Worm (Caenorhabditis elegans) whole organism, midembryonic: Measurements from ENCODE around the gene faah-5.
A peak's percentile ranks its signal among the peaks of the same experiment; 100 is the strongest.

ENCODE experiments used
- T22C8.4 ChIP-seq: fragments of 200-800 bp; sonication (Bioruptor generic); IDR thresholded peaks from 2 replicates; pipeline ENCODE4 v1.3.6; 2022; ENCODE audit warnings: missing genetic modification characterization, missing compliant biosample characterization
- cog-1 ChIP-seq: sonication (generic microtip); optimal IDR thresholded peaks from 2 replicates; lab custom pipeline; 2016; ENCODE audit warnings: missing genetic modification characterization, missing compliant biosample characterization
- flt-1 ChIP-seq: fragments of 200-800 bp; sonication (Bioruptor generic); IDR thresholded peaks from 2 replicates; pipeline ENCODE4 v1.3.6; 2022; ENCODE audit warnings: missing genetic modification characterization, missing compliant biosample characterization
- klf-2 ChIP-seq: fragments of 200-800 bp; sonication (Bioruptor generic); conservative IDR thresholded peaks from 2 replicates; pipeline ENCODE4 v1.3.6; 2022; ENCODE audit warnings: missing genetic modification reagents, missing genetic modification characterization, missing compliant biosample characterization
- med-1 ChIP-seq: sonication (generic microtip); optimal IDR thresholded peaks from 2 replicates; lab custom pipeline; 2017; ENCODE audit warnings: missing genetic modification characterization, mild to moderate bottlenecking, missing compliant biosample characterization, antibody characterized with exemption, missing genetic modification reagents; ENCODE audit not compliant: insufficient read depth
- ref-1 ChIP-seq: fragments of 200-800 bp; sonication (Bioruptor generic); conservative IDR thresholded peaks from 2 replicates; pipeline ENCODE4 v1.3.6; 2022; ENCODE audit warnings: missing genetic modification reagents, missing genetic modification characterization, missing compliant biosample characterization
- tab-1 ChIP-seq: fragments of 200-800 bp; sonication (Bioruptor generic); IDR thresholded peaks from 2 replicates; pipeline ENCODE4 v1.3.6; 2022; ENCODE audit warnings: missing genetic modification characterization, missing compliant biosample characterization
- ztf-23 ChIP-seq: fragments of 200-800 bp; sonication (Bioruptor generic); IDR thresholded peaks from 2 replicates; pipeline ENCODE4 v1.3.6; 2022; ENCODE audit warnings: missing genetic modification reagents, missing genetic modification characterization, missing compliant biosample characterization
- ztf-29 ChIP-seq: fragments of 200-800 bp; sonication (Bioruptor generic); IDR thresholded peaks from 2 replicates; pipeline ENCODE4 v1.3.6; 2022; ENCODE audit warnings: missing genetic modification reagents, missing genetic modification characterization, missing compliant biosample characterization

The faah-5 gene

DNA sequence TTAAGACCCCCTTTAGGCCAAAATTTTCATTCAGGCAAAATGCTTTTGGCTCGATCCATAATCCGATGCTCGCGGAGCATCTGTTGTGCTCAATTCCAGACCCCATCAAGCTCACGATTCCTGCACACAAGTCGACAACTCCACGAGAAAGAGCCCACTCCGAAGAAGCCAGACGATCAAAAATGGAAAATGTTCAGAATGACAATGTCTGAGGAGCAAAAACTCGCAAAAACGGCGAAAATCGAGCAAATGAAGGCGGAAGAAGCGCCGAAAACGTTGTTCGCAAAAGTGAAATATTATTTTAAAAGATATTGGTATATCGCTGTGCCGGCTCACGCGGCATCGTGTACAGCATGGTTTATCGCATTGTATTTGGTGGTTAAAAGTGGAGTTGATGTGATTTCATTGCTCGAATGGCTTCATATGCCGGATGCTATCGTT, 30.4 kb upstream of the faah-5 start, which contains the start of gene Y56A3A.22:
Gene Y56A3A.22 (plus strand): TSS at position 35 of the 441 bp plus-strand sequence.
- 0 out of 2 replicates have a peak, but pooled peaks have one; percentile 34 for TF ChIP-seq flt-1 (GFP tag; lab: Robert Waterston, UW)
- TF ChIP-seq cog-1 (tag; lab: Kevin White, UChicago), result no peak

DNA sequence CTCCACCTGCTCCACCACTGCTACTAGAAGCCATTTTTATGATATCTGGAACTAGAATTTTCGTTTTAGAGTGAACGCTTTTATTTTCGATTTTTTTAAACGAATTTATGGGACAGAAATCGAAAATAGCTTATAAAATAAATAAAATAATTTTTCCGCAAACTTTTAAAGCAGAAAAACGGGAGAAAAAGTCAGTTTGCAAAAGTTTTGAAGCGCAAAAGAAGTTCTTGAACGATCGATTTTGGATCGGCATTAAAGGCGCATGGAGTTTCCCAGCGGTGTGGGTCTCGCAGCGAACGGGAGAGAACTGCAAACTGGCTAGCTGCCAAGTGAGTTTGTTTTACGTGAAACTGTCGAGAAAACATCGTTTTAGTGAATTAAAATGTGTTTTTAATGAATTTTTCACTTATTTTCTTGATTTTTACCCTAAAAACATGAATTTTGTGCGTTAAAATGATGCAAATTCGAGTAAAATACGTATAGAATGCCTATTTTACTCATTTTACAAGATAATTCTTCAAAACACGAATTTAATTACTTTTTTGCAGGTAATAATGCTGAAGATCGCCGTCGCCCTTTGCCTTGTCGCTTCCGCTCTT, 29.1 kb upstream of the faah-5 start, which contains the start of the genes ccf-1 and trap-4:
Gene ccf-1 (minus strand): TSS at position 51 of the 599 bp plus-strand sequence.
Gene trap-4 (plus strand): TSS at position 549 of the 599 bp plus-strand sequence.
- TF ChIP-seq T22C8.4 (GFP tag; lab: Robert Waterston, UW) (0 out of 2 replicates have a peak, but pooled peaks have one; percentile 15), flt-1 (GFP tag; lab: Robert Waterston, UW) (no peak)

DNA sequence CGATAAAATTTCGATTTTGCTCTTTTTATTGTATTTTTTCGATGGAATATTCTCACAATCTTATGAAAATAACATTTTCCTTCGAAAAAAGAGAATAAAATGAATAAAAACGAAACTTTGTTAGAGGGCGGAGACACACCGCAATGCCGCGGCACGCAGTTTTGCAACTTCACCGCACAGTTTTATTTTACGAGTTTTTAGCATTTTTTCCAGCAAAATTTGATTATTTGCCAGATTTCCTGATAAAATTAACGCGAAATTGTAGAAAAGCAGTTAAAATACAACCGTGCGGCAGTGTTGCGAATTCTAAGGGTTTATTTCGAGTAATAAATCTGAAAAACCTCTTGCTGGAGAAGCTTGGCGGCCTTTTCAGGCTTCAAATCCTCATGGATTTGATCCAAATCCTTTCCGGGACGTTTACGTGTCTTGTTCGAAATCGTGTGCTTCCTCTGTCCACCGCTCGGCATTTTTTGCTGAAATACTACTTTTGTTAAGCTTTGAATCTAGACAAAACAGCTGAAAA, 27.1 kb upstream of the faah-5 start, which contains the start of gene znf-593:
Gene znf-593 (minus strand): TSS at position 473 of the 523 bp plus-strand sequence.
- TF ChIP-seq flt-1 (GFP tag; lab: Robert Waterston, UW) (peak; percentile 72; the same call in 1 of the 2 replicates), cog-1 (tag; lab: Kevin White, UChicago) (no peak), med-1 (GFP tag; lab: Kevin White, UChicago) (no peak), klf-2 (GFP tag; lab: Robert Waterston, UW) (no peak), ref-1 (GFP tag; lab: Robert Waterston, UW) (no peak), tab-1 (no peak), T22C8.4 (GFP tag; lab: Robert Waterston, UW) (no peak)

DNA sequence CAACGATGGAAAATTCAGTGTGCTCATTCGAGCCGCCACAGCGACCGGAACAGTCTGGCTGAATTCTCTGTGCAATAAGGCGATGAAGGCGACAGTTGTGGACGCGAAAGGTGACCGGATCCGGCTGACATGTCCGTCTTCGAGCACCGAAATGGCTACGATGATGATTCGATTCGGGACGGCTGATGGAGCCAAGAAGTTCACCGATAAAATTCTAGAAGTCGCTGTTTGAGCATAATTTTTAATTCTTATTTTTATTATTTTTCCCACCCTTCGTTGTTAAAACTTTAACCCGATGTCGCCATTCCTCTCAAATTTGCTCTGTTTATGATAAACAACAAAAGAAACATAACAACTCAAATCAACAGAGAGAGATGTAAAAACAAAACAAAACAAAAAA, 26.3 kb upstream of the faah-5 start:
- TF ChIP-seq tab-1, result no peak
- TF ChIP-seq med-1 (GFP tag; lab: Kevin White, UChicago), result no peak
- TF ChIP-seq klf-2 (GFP tag; lab: Robert Waterston, UW), result no peak
- TF ChIP-seq ztf-29 (GFP tag; lab: Robert Waterston, UW), result no peak
- TF ChIP-seq ref-1 (GFP tag; lab: Robert Waterston, UW), result no peak
- TF ChIP-seq flt-1 (GFP tag; lab: Robert Waterston, UW), result no peak
- TF ChIP-seq ztf-23 (GFP tag; lab: Robert Waterston, UW), result no peak
- no peak for TF ChIP-seq T22C8.4 (GFP tag; lab: Robert Waterston, UW)

DNA sequence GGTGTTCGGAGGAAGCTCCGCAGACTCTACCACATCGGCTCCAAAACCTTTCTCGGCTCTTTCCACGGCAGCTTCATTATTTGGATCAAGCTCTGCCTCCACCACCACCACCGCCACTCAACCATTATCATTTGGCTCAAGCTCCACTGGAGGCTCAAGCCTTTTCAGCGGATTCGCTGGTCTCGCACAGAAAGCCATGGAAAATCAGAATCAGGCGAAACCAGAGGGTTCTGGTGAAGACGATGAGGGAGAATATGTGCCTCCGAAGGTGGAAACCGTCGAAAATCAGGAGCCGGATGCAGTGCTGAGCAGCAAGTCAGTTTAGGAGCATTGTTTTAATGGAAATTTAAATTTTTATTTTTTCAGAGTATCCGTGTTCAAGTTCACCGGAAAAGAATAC, 25.9 kb upstream of the faah-5 start:
- no peak for TF ChIP-seq tab-1
- no peak for TF ChIP-seq flt-1 (GFP tag; lab: Robert Waterston, UW)
- no peak for TF ChIP-seq T22C8.4 (GFP tag; lab: Robert Waterston, UW)
- no peak for TF ChIP-seq ztf-29 (GFP tag; lab: Robert Waterston, UW)
- TF ChIP-seq ztf-23 (GFP tag; lab: Robert Waterston, UW), result no peak
- TF ChIP-seq ref-1 (GFP tag; lab: Robert Waterston, UW), result no peak
- no peak for TF ChIP-seq klf-2 (GFP tag; lab: Robert Waterston, UW)
- no peak for TF ChIP-seq cog-1 (tag; lab: Kevin White, UChicago)
- TF ChIP-seq med-1 (GFP tag; lab: Kevin White, UChicago), result no peak

DNA sequence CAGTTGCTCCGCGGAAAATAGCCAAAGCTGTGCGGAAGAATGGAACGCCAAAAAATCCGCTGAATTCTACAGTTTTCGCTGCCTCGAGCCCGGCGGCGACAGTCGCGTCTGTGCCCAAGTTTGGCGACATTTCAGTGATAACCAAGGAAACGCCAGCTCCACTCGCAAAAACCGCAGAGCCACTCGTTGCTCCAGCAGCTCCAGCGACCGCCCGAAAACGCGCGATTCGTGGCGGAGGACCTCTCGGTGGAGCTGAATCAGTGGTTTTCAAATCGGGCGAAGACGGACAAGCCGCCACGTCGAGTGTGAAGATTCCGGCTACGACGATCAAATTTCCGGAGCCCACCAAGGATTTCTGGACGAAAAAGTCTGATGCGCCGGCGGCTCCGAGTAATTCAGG, 25.0 kb upstream of the faah-5 start:
- no peak for TF ChIP-seq klf-2 (GFP tag; lab: Robert Waterston, UW)
- no peak for TF ChIP-seq T22C8.4 (GFP tag; lab: Robert Waterston, UW)
- TF ChIP-seq ref-1 (GFP tag; lab: Robert Waterston, UW), result no peak
- TF ChIP-seq cog-1 (tag; lab: Kevin White, UChicago), result no peak
- TF ChIP-seq flt-1 (GFP tag; lab: Robert Waterston, UW), result no peak
- TF ChIP-seq tab-1, result no peak
- TF ChIP-seq ztf-29 (GFP tag; lab: Robert Waterston, UW), result no peak
- TF ChIP-seq ztf-23 (GFP tag; lab: Robert Waterston, UW), result no peak
- TF ChIP-seq med-1 (GFP tag; lab: Kevin White, UChicago), result no peak

DNA sequence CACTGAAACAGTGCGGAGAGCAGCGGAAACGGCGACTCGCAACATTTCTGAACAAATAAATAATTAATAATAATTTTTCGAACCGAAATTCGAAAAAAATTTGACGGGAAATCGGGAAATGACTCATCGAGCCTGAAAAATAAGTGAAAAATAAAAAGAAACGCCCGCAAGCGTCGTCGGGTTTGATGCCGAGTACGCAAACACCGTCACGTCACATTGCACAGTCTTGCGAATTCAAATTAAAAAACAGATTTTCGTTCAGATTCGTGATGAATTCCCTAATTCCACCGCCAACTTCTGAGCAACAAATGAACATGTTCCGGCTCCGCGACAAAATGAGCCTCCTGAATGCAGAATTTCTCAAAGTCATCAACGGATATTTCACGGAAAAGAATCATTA, 24.4 kb upstream of the faah-5 start, which contains the start of the genes ndab-1 and npp-16:
Gene ndab-1 (minus strand): TSS at position 47 of the 400 bp plus-strand sequence.
Gene npp-16 (plus strand): TSS at position 263 of the 400 bp plus-strand sequence.
- TF ChIP-seq flt-1 (GFP tag; lab: Robert Waterston, UW) (0 out of 2 replicates have a peak, but pooled peaks have one; percentile 36), ztf-29 (GFP tag; lab: Robert Waterston, UW) (no peak)

DNA sequence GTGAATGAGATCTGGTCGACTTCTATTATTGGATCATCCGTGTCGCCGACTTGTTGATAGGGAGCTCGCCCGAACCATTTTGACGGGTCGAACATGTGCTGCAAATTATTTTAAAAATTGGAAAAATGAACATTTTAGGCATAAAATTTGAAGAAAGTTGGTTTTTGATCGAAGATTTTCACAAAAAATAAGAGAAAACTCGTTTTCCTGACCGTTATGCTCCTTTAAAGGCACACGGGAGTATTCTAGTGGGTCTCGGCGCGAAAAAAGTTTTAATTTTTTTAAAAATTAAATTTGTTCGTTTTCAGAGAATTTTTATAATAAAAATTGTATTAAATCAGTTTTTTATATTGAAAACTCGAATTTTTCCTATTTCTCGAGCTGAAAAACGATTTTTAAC, 23.0 kb upstream of the faah-5 start, which contains the start of gene Y56A3A.16:
Gene Y56A3A.16 (minus strand): TSS at position 101 of the 400 bp plus-strand sequence.
- no peak for TF ChIP-seq ref-1 (GFP tag; lab: Robert Waterston, UW)
- TF ChIP-seq flt-1 (GFP tag; lab: Robert Waterston, UW), result no peak

DNA sequence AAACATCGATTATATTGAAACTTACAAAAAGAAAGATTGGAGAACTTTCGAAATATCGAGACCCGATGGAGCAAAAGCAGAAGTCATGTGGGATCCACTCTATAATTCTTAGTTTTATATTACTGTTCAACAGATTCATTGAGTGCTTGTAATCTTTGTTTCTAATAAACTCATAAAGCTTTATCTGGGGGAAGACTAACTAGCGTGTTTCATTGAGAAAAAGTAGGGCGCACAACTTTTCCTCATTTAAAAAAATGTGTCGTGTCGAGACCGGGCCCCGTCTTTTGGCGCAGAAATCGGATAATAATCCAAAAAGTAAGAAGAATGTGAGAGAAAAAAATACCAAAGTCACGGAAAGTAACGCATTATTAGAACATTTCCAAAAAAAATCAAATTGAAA, 18.5 kb upstream of the faah-5 start, which contains the start of gene faah-4:
Gene faah-4 (minus strand): TSS at position 101 of the 400 bp plus-strand sequence.
- TF ChIP-seq ztf-29 (GFP tag; lab: Robert Waterston, UW) (no peak), ref-1 (GFP tag; lab: Robert Waterston, UW) (no peak), T22C8.4 (GFP tag; lab: Robert Waterston, UW) (no peak), cog-1 (tag; lab: Kevin White, UChicago) (no peak), tab-1 (no peak), flt-1 (GFP tag; lab: Robert Waterston, UW) (no peak), klf-2 (GFP tag; lab: Robert Waterston, UW) (no peak), ztf-23 (GFP tag; lab: Robert Waterston, UW) (no peak), med-1 (GFP tag; lab: Kevin White, UChicago) (no peak)
